Fruit fly (Drosophila melanogaster) whole organism, embryonic: Measurements from ENCODE around the gene CG15336.

ENCODE experiments used
- Aef1 ChIP-seq: fragments of 200-800 bp; sonication (Bioruptor generic); IDR thresholded peaks from 3 replicates; pipeline ENCODE4 v1.3.6; 2022; ENCODE audit warnings: missing biosample characterization, missing genetic modification characterization
- CG10147 ChIP-seq: fragments of 200-800 bp; sonication (Bioruptor generic); optimal IDR thresholded peaks from 2 replicates; lab custom pipeline; 2019; ENCODE audit warnings: missing biosample characterization, mild to moderate bottlenecking, missing genetic modification characterization, moderate library complexity
- CG10267 ChIP-seq: fragments of 200-800 bp; sonication (Bioruptor generic); optimal IDR thresholded peaks from 2 replicates; lab custom pipeline; 2018; ENCODE audit warnings: missing biosample characterization, mild to moderate bottlenecking, missing genetic modification characterization, moderate library complexity
- CG11456 ChIP-seq: fragments of 200-800 bp; sonication (Bioruptor generic); IDR thresholded peaks from 3 replicates; pipeline ENCODE4 v1.3.6; 2022; ENCODE audit warnings: missing biosample characterization, missing genetic modification characterization
- CG1233 ChIP-seq: fragments of 200-800 bp; sonication (Bioruptor generic); optimal IDR thresholded peaks from 4 replicates; lab custom pipeline; 2018; ENCODE audit warnings: missing biosample characterization, mild to moderate bottlenecking, missing genetic modification characterization
- CG13287 ChIP-seq: fragments of 200-800 bp; sonication (Bioruptor generic); IDR thresholded peaks from 2 replicates; pipeline ENCODE4 v1.3.6; 2022; ENCODE audit warnings: missing biosample characterization, missing genetic modification characterization; ENCODE audit not compliant: partially characterized antibody
- CG13296 ChIP-seq: fragments of 200-800 bp; sonication (Bioruptor generic); optimal IDR thresholded peaks from 3 replicates; lab custom pipeline; 2018; ENCODE audit warnings: missing biosample characterization, mild to moderate bottlenecking, missing genetic modification characterization
- CG15011 ChIP-seq: fragments of 200-800 bp; sonication (Bioruptor generic); optimal IDR thresholded peaks from 3 replicates; lab custom pipeline; 2018; ENCODE audit warnings: missing biosample characterization, mild to moderate bottlenecking, missing genetic modification characterization
- CG17385 ChIP-seq: fragments of 200-800 bp; sonication (Bioruptor generic); optimal IDR thresholded peaks from 3 replicates; lab custom pipeline; 2018; ENCODE audit warnings: missing biosample characterization, mild to moderate bottlenecking, missing genetic modification characterization
- CG2116 ChIP-seq: fragments of 200-800 bp; sonication (Bioruptor generic); optimal IDR thresholded peaks from 3 replicates; lab custom pipeline; 2018; ENCODE audit warnings: missing biosample characterization, mild to moderate bottlenecking, missing genetic modification characterization
- CG34422 ChIP-seq: fragments of 200-800 bp; sonication (Bioruptor generic); IDR thresholded peaks from 3 replicates; pipeline ENCODE4 v1.3.6; 2022; ENCODE audit warnings: missing biosample characterization, missing genetic modification characterization
- CG3995 ChIP-seq: fragments of 200-800 bp; sonication (Bioruptor generic); optimal IDR thresholded peaks from 3 replicates; lab custom pipeline; 2016; ENCODE audit warnings: missing biosample characterization, missing genetic modification characterization
- CG4360 ChIP-seq: fragments of 200-800 bp; sonication (Bioruptor generic); IDR thresholded peaks from 2 replicates; pipeline ENCODE4 v1.3.6; 2022; ENCODE audit warnings: missing biosample characterization, missing genetic modification characterization
- CG4424 ChIP-seq: fragments of 200-800 bp; sonication (Bioruptor generic); optimal IDR thresholded peaks from 3 replicates; lab custom pipeline; 2016; ENCODE audit warnings: missing biosample characterization, missing genetic modification characterization
- CG4617 ChIP-seq: fragments of 200-800 bp; sonication (Bioruptor generic); optimal IDR thresholded peaks from 3 replicates; lab custom pipeline; 2016; ENCODE audit warnings: missing biosample characterization, missing genetic modification characterization, borderline replicate concordance
- CG6654 ChIP-seq: fragments of 200-800 bp; sonication (Bioruptor generic); optimal IDR thresholded peaks from 2 replicates; lab custom pipeline; 2017; ENCODE audit warnings: missing biosample characterization, mild to moderate bottlenecking, missing genetic modification characterization
- CG7786 ChIP-seq: fragments of 200-800 bp; sonication (Bioruptor generic); optimal IDR thresholded peaks from 2 replicates; lab custom pipeline; 2016; ENCODE audit warnings: missing biosample characterization, missing genetic modification characterization
- CG7963 ChIP-seq: fragments of 200-800 bp; sonication (Bioruptor generic); IDR thresholded peaks from 3 replicates; pipeline ENCODE4 v1.3.6; 2022; ENCODE audit warnings: missing biosample characterization, missing genetic modification characterization; ENCODE audit not compliant: partially characterized antibody
- CG8924 ChIP-seq: fragments of 200-800 bp; optimal IDR thresholded peaks from 3 replicates; lab custom pipeline; 2019; ENCODE audit warnings: missing biosample characterization, mild to moderate bottlenecking, missing genetic modification characterization, moderate library complexity
- CoRest ChIP-seq: fragments of 200-800 bp; sonication (Bioruptor generic); optimal IDR thresholded peaks from 3 replicates; lab custom pipeline; 2018; ENCODE audit warnings: missing biosample characterization, mild to moderate bottlenecking, missing genetic modification characterization, moderate library complexity
- Dip2 ChIP-seq: fragments of 200-800 bp; sonication (Bioruptor generic); IDR thresholded peaks from 2 replicates; pipeline ENCODE4 v1.3.6; 2022; ENCODE audit warnings: missing biosample characterization, missing genetic modification characterization
- Elba2 ChIP-seq: fragments of 200-800 bp; sonication (Bioruptor generic); optimal IDR thresholded peaks from 3 replicates; lab custom pipeline; 2016; ENCODE audit warnings: missing biosample characterization, missing genetic modification characterization
- MESR4 ChIP-seq: fragments of 200-800 bp; sonication (Bioruptor generic); optimal IDR thresholded peaks from 2 replicates; lab custom pipeline; 2018; ENCODE audit warnings: missing biosample characterization, mild to moderate bottlenecking, missing genetic modification characterization, moderate library complexity
- Scr ChIP-seq: fragments of 200-800 bp; sonication (Bioruptor generic); IDR thresholded peaks from 2 replicates; pipeline ENCODE4 v1.3.6; 2022; ENCODE audit warnings: missing biosample characterization, missing genetic modification characterization; ENCODE audit not compliant: partially characterized antibody
- Sox100B ChIP-seq: fragments of 200-800 bp; sonication (Bioruptor generic); optimal IDR thresholded peaks from 3 replicates; lab custom pipeline; 2018; ENCODE audit warnings: missing biosample characterization, mild to moderate bottlenecking, missing genetic modification characterization
- Sry-δ ChIP-seq: fragments of 200-800 bp; sonication (Bioruptor generic); optimal IDR thresholded peaks from 2 replicates; lab custom pipeline; 2016; ENCODE audit warnings: missing biosample characterization, missing genetic modification characterization
- YL-1 ChIP-seq: fragments of 200-800 bp; sonication (Bioruptor generic); optimal IDR thresholded peaks from 3 replicates; lab custom pipeline; 2017; ENCODE audit warnings: missing biosample characterization, mild to moderate bottlenecking, missing genetic modification characterization
- amos ChIP-seq: fragments of 200-800 bp; sonication (Bioruptor generic); IDR thresholded peaks from 2 replicates; pipeline ENCODE4 v1.3.6; 2022; ENCODE audit warnings: missing biosample characterization, missing genetic modification characterization; ENCODE audit not compliant: partially characterized antibody
- bcd ChIP-seq: fragments of 200-800 bp; sonication (Bioruptor generic); optimal IDR thresholded peaks from 2 replicates; lab custom pipeline; 2017; ENCODE audit warnings: missing biosample characterization, mild to moderate bottlenecking, missing genetic modification characterization
- br ChIP-seq: fragments of >200 bp; optimal IDR thresholded peaks from 2 replicates; lab custom pipeline; 2017
- bsh ChIP-seq, 2 experiments: fragments of 200-800 bp; sonication (Bioruptor generic); optimal IDR thresholded peaks; 2 replicates each; lab custom pipeline; 2017 to 2018; ENCODE audit warnings: mild to moderate bottlenecking in 2 of 2, missing biosample characterization in 2 of 2, missing genetic modification characterization in 2 of 2, moderate library complexity in 1 of 2
- cg ChIP-seq: fragments of 200-800 bp; sonication (Bioruptor generic); optimal IDR thresholded peaks from 3 replicates; lab custom pipeline; 2019; ENCODE audit warnings: missing biosample characterization, mild to moderate bottlenecking, missing genetic modification characterization, moderate library complexity
- chinmo ChIP-seq: fragments of 200-800 bp; sonication (Bioruptor generic); IDR thresholded peaks from 4 replicates; pipeline ENCODE4 v1.3.6; 2022; ENCODE audit warnings: missing biosample characterization, missing genetic modification characterization; ENCODE audit not compliant: partially characterized antibody
- corto ChIP-seq: fragments of 200-800 bp; sonication (Bioruptor generic); optimal IDR thresholded peaks from 2 replicates; lab custom pipeline; 2016; ENCODE audit warnings: missing biosample characterization, mild to moderate bottlenecking, missing genetic modification characterization, moderate library complexity
- crol ChIP-seq: fragments of 200-800 bp; sonication (Bioruptor generic); IDR thresholded peaks from 2 replicates; pipeline ENCODE4 v1.3.6; 2022; ENCODE audit warnings: missing biosample characterization, missing genetic modification characterization
- dm ChIP-seq: fragments of 200-800 bp; sonication (Bioruptor generic); optimal IDR thresholded peaks from 3 replicates; lab custom pipeline; 2016; ENCODE audit warnings: missing biosample characterization, missing genetic modification characterization
- gce ChIP-seq: fragments of 200-800 bp; sonication (Bioruptor generic); IDR thresholded peaks from 3 replicates; pipeline ENCODE4 v1.3.6; 2022; ENCODE audit warnings: missing biosample characterization, missing genetic modification characterization
- ham ChIP-seq: fragments of 200-800 bp; sonication (Bioruptor generic); IDR thresholded peaks from 2 replicates; pipeline ENCODE4 v1.3.6; 2022; ENCODE audit warnings: missing biosample characterization, missing genetic modification characterization
- inv ChIP-seq: fragments of 200-800 bp; sonication (Bioruptor generic); IDR thresholded peaks from 2 replicates; pipeline ENCODE4 v1.3.6; 2022; ENCODE audit warnings: missing biosample characterization, missing genetic modification characterization; ENCODE audit not compliant: partially characterized antibody
- kni ChIP-seq: fragments of 200-800 bp; sonication (Bioruptor generic); optimal IDR thresholded peaks from 3 replicates; lab custom pipeline; 2017; ENCODE audit warnings: mild to moderate bottlenecking, missing biosample characterization, missing genetic modification reagents, missing genetic modification characterization
- knrl ChIP-seq: fragments of 200-800 bp; sonication (Bioruptor generic); IDR thresholded peaks from 3 replicates; pipeline ENCODE4 v1.3.6; 2022; ENCODE audit warnings: missing biosample characterization, missing genetic modification characterization; ENCODE audit not compliant: partially characterized antibody
- nmo ChIP-seq: fragments of 200-800 bp; sonication (Bioruptor generic); optimal IDR thresholded peaks from 2 replicates; lab custom pipeline; 2018; ENCODE audit warnings: missing biosample characterization, mild to moderate bottlenecking, missing genetic modification characterization, moderate library complexity
- nom ChIP-seq: fragments of 200-800 bp; sonication (Bioruptor generic); optimal IDR thresholded peaks from 2 replicates; lab custom pipeline; 2017; ENCODE audit warnings: missing biosample characterization, missing genetic modification characterization, mild to moderate bottlenecking, moderate library complexity, missing genetic modification reagents
- pzg ChIP-seq: fragments of 200-800 bp; sonication (Bioruptor generic); optimal IDR thresholded peaks from 3 replicates; lab custom pipeline; 2018; ENCODE audit warnings: missing biosample characterization, mild to moderate bottlenecking, missing genetic modification characterization, moderate library complexity
- row ChIP-seq: fragments of 200-800 bp; sonication (Bioruptor generic); IDR thresholded peaks from 3 replicates; pipeline ENCODE4 v1.3.6; 2022; ENCODE audit warnings: missing biosample characterization, missing genetic modification characterization
- salm ChIP-seq: fragments of 200-800 bp; sonication (Bioruptor generic); optimal IDR thresholded peaks from 2 replicates; lab custom pipeline; 2018; ENCODE audit warnings: missing biosample characterization, mild to moderate bottlenecking, missing genetic modification characterization
- vfl ChIP-seq: fragments of 200-800 bp; sonication (Bioruptor generic); optimal IDR thresholded peaks from 2 replicates; lab custom pipeline; 2016; ENCODE audit warnings: missing biosample characterization, missing genetic modification characterization
- wor ChIP-seq: fragments of 200-800 bp; sonication (Bioruptor generic); IDR thresholded peaks from 2 replicates; pipeline ENCODE4 v1.3.6; 2022; ENCODE audit warnings: missing biosample characterization, missing genetic modification characterization

The CG15336 gene

DNA sequence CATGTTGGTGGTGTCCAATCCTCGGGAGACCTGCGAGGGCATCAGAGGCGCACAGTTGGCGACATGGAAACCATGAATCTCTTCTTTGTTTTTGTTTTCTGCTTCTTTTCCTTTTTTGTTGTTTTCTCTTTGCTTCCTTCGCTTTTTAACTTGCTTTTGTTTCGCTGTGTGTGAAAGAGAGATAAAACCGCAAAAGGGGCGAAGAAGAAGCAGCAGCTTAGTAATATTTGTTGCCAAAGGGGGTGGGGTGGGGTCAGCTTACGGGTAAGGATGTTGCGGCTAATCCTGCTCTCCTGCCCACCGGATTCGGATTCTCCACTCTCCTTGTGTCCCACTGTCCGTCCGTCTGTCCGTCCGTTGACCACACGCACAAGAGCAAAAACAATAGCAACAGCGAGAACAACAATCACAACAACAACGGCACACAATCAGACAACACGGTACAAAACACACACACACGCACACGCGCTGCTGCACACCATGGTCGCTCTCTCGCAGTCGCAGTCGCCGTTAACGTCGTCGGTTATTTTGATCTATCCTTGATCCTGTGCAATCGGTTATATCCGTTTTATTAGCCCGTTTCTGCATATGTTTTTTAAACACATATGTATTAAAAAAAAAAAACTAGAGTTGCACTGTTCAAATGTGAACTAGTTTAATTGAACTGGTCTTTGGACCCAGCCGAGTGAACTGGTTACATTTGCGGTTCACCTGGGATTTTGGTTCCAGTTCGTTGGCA is 28.7 kb downstream of the CG15336 start:
- peak; percentile 26 for TF ChIP-seq kni (GFP tag; lab: Kevin White, UChicago)
- TF ChIP-seq CG13296 (GFP tag; lab: Kevin White, UChicago), result no peak
- TF ChIP-seq bsh (GFP tag; optimal IDR thresholded peaks at IDR 0.05; lab: Kevin White, UChicago), result peak in 1 of 2 experiments; percentile 31
- peak; percentile 29; the same call in 1 of the 2 replicates for TF ChIP-seq crol
- TF ChIP-seq knrl (GFP tag; lab: Robert Waterston, UW), result peak; percentile 55; the same call in 2 of the 3 replicates
- no peak for TF ChIP-seq bcd
- TF ChIP-seq salm (tag; lab: Kevin White, UChicago), result no peak
- peak; percentile 86 for TF ChIP-seq CG4360 (GFP tag; lab: Robert Waterston, UW)
- TF ChIP-seq vfl (GFP tag; lab: Kevin White, UChicago), result no peak
- TF ChIP-seq chinmo, result 0 out of 4 replicates have a peak, but pooled peaks have one; percentile 41
- no peak; the same call in 1 of the 2 replicates for TF ChIP-seq inv
- TF ChIP-seq CG8924 (tag; lab: Kevin White, UChicago), result peak; percentile 5
- peak; percentile 29 for TF ChIP-seq YL-1 (GFP tag; lab: Kevin White, UChicago)
- TF ChIP-seq nom (GFP tag; lab: Kevin White, UChicago), result peak; percentile 58
- TF ChIP-seq Elba2 (GFP tag; lab: Kevin White, UChicago), result peak; percentile 16
- peak; percentile 41; the same call in 2 of the 3 replicates for TF ChIP-seq Aef1 (GFP tag; lab: Robert Waterston, UW)
- peak; percentile 26; the same call in 1 of the 3 replicates for TF ChIP-seq CG34422 (GFP tag; lab: Robert Waterston, UW)
- TF ChIP-seq cg, result peak; percentile 74
- peak; percentile 77 for TF ChIP-seq CG2116 (GFP tag; lab: Kevin White, UChicago)
- peak; percentile 45; the same call in 1 of the 2 replicates for TF ChIP-seq amos (GFP tag; lab: Robert Waterston, UW)
- TF ChIP-seq dm, result peak; percentile 11
- 0 out of 3 replicates have a peak, but pooled peaks have one; percentile 19 for TF ChIP-seq row (GFP tag; lab: Robert Waterston, UW)
- no peak for TF ChIP-seq CG1233 (GFP tag; lab: Kevin White, UChicago)
- TF ChIP-seq CG17385 (GFP tag; lab: Kevin White, UChicago), result peak; percentile 89
- 0 out of 2 replicates have a peak, but pooled peaks have one; percentile 20 for TF ChIP-seq CG13287 (GFP tag; lab: Robert Waterston, UW)
- peak; percentile 24 for TF ChIP-seq CG4617 (GFP tag; lab: Kevin White, UChicago)
- TF ChIP-seq MESR4 (GFP tag; lab: Kevin White, UChicago), result peak; percentile 79
- TF ChIP-seq Scr (GFP tag; lab: Robert Waterston, UW), result peak; percentile 43; the same call in 1 of the 2 replicates

DNA sequence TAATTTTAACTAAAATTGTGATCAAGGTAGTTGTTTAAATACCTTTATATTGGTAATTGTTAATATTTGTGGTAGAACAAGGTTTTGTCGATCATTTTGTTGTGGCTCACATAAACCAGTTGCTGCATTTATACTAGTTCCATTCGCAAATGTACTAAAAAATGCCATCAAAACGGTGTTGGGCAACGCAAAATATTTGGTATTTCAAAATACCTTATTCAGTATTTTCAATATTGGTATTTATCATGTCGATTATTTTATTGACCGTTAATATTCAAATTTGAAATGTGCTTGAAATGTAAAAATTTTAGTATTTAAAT is 29.2 kb downstream of the CG15336 start, which contains the start of gene slpr:
TSS of gene slpr (minus strand) at position 156 of the 320 bp plus-strand sequence.
- no peak for TF ChIP-seq Sox100B (GFP tag; lab: Kevin White, UChicago)
- TF ChIP-seq Dip2 (GFP tag; lab: Robert Waterston, UW), result no peak
- no peak for TF ChIP-seq CG15011 (GFP tag; lab: Kevin White, UChicago)
- TF ChIP-seq MESR4 (GFP tag; lab: Kevin White, UChicago), result peak; percentile 6
- no peak for TF ChIP-seq CG3995 (GFP tag; lab: Kevin White, UChicago)
- no peak for TF ChIP-seq CG6654 (GFP tag; lab: Kevin White, UChicago)
- no peak for TF ChIP-seq ham (GFP tag; lab: Robert Waterston, UW)
- peak; percentile 11 for TF ChIP-seq Sry-δ (GFP tag; lab: Kevin White, UChicago)
- no peak for TF ChIP-seq CoRest (tag; lab: Kevin White, UChicago)
- no peak for TF ChIP-seq CG4424 (GFP tag; lab: Kevin White, UChicago)
- no peak for TF ChIP-seq corto (GFP tag; lab: Kevin White, UChicago)
- peak; percentile 69 for TF ChIP-seq pzg (GFP tag; lab: Kevin White, UChicago)
- no peak for TF ChIP-seq CG7786 (GFP tag; lab: Kevin White, UChicago)
- TF ChIP-seq CG7963 (GFP tag; lab: Robert Waterston, UW), result no peak
- TF ChIP-seq CG10267 (tag; lab: Kevin White, UChicago), result peak; percentile 92
- TF ChIP-seq br (lab: Kevin White, UChicago), result no peak
- TF ChIP-seq nmo (GFP tag; lab: Kevin White, UChicago), result peak; percentile 23
- TF ChIP-seq CG13287 (GFP tag; lab: Robert Waterston, UW), result peak; percentile 11; the same call in 1 of the 2 replicates
- TF ChIP-seq wor (GFP tag; lab: Robert Waterston, UW), result no peak
- no peak for TF ChIP-seq CG11456 (GFP tag; lab: Robert Waterston, UW)
- TF ChIP-seq gce, result no peak
- no peak for TF ChIP-seq CG10147
